Worm (Caenorhabditis elegans) whole organism, L3 larva: ENCODE results near the gene oac-42.

ENCODE experiments used
- ZK546.5 ChIP-seq: sonication (generic microtip); optimal IDR thresholded peaks from 2 replicates; lab custom pipeline; 2017; ENCODE audit warnings: missing biosample characterization, missing genetic modification characterization
- ceh-82 ChIP-seq: fragments of 150-350 bp; optimal IDR thresholded peaks from 2 replicates; lab custom pipeline; 2014; ENCODE audit warnings: missing biosample characterization, missing genetic modification characterization
- jun-1 ChIP-seq: fragments of 150-350 bp; optimal IDR thresholded peaks from 2 replicates; lab custom pipeline; 2014; ENCODE audit warnings: missing biosample characterization, missing genetic modification reagents, missing genetic modification characterization
- lin-15B ChIP-seq: fragments of 150-350 bp; optimal IDR thresholded peaks from 2 replicates; lab custom pipeline; 2014; ENCODE audit warnings: missing biosample characterization, missing genetic modification characterization
- nhr-25 ChIP-seq: sonication (generic microtip); optimal IDR thresholded peaks from 2 replicates; lab custom pipeline; 2017; ENCODE audit warnings: missing biosample characterization, missing genetic modification characterization
- nhr-43 ChIP-seq: sonication (generic microtip); optimal IDR thresholded peaks from 2 replicates; lab custom pipeline; 2016; ENCODE audit warnings: mild to moderate bottlenecking, missing genetic modification characterization, missing compliant biosample characterization; ENCODE audit not compliant: poor library complexity, severe bottlenecking

DNA sequence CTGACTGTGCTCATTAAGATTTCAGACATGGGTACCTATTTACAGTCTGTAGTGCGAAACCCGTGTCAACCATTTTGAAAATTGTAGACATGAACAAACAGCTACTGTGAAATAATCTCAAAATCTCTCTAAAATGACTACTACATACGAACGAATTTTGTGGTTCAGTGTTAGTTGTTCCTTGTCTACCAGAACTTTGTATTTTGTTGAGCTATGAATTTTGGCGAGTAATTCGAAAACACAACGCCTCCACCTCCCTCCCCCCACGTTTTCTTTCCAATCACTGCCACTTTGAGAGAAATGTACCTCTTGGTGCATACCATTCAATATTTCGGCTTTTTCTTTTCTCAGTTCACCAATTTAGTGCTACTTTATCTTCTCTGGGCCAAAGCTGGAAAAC, 8.1 kb upstream of the oac-42 start, which contains the start of gene T06C12.11:
- TF ChIP-seq ZK546.5 (tag; lab: Kevin White, UChicago) (no peak), jun-1 (no peak), lin-15B (tag; lab: Kevin White, UChicago) (no peak), nhr-25 (tag; lab: Kevin White, UChicago) (no peak), ceh-82 (tag; lab: Kevin White, UChicago) (no peak), nhr-43 (tag; lab: Kevin White, UChicago) (no peak)
